Fruit fly (Drosophila melanogaster) whole organism, embryonic: ENCODE results near the gene CG15144.

Experiments used
- Ada2b ChIP-seq: fragments of 200-800 bp; sonication (Bioruptor generic); IDR thresholded peaks from 2 replicates; pipeline ENCODE4 v1.3.6; 2022; ENCODE audit warnings: missing biosample characterization, missing genetic modification characterization
- Adf1 ChIP-seq: fragments of 200-800 bp; sonication (Bioruptor generic); IDR thresholded peaks from 2 replicates; pipeline ENCODE4 v1.3.6; 2022; ENCODE audit warnings: missing biosample characterization, missing genetic modification characterization
- Atf3 ChIP-seq: fragments of 200-800 bp; sonication (Bioruptor generic); optimal IDR thresholded peaks from 3 replicates; lab custom pipeline; 2016; ENCODE audit warnings: missing biosample characterization, missing genetic modification characterization
- Bdp1 ChIP-seq: fragments of 200-800 bp; sonication (Bioruptor generic); optimal IDR thresholded peaks from 3 replicates; lab custom pipeline; 2016; ENCODE audit warnings: missing biosample characterization, missing genetic modification characterization
- Bgb ChIP-seq: fragments of 200-800 bp; sonication (Bioruptor generic); IDR thresholded peaks from 2 replicates; pipeline ENCODE4 v1.3.6; 2022; ENCODE audit warnings: missing biosample characterization, missing genetic modification characterization; ENCODE audit not compliant: partially characterized antibody
- CG10543 ChIP-seq: fragments of 200-800 bp; sonication (Bioruptor generic); optimal IDR thresholded peaks from 3 replicates; lab custom pipeline; 2017; ENCODE audit warnings: missing biosample characterization, mild to moderate bottlenecking, missing genetic modification characterization, moderate library complexity
- CG11504 ChIP-seq: fragments of 200-800 bp; sonication (Bioruptor generic); optimal IDR thresholded peaks from 3 replicates; lab custom pipeline; 2019; ENCODE audit warnings: missing biosample characterization, mild to moderate bottlenecking, missing genetic modification characterization, moderate library complexity
- CG13296 ChIP-seq: fragments of 200-800 bp; sonication (Bioruptor generic); optimal IDR thresholded peaks from 3 replicates; lab custom pipeline; 2018; ENCODE audit warnings: missing biosample characterization, mild to moderate bottlenecking, missing genetic modification characterization
- CG13894 ChIP-seq: fragments of 200-800 bp; sonication (Bioruptor generic); optimal IDR thresholded peaks from 3 replicates; lab custom pipeline; 2018; ENCODE audit warnings: missing biosample characterization, mild to moderate bottlenecking, missing genetic modification characterization, moderate library complexity
- CG18599 ChIP-seq: fragments of 200-800 bp; sonication (Bioruptor generic); optimal IDR thresholded peaks from 3 replicates; lab custom pipeline; 2017; ENCODE audit warnings: missing biosample characterization, missing genetic modification characterization, mild to moderate bottlenecking, moderate library complexity, missing genetic modification reagents
- CG18764 ChIP-seq: fragments of 200-800 bp; sonication (Bioruptor generic); optimal IDR thresholded peaks from 3 replicates; lab custom pipeline; 2016; ENCODE audit warnings: missing biosample characterization, missing genetic modification characterization
- CG4360 ChIP-seq: fragments of 200-800 bp; sonication (Bioruptor generic); IDR thresholded peaks from 2 replicates; pipeline ENCODE4 v1.3.6; 2022; ENCODE audit warnings: missing biosample characterization, missing genetic modification characterization
- CG4854 ChIP-seq: fragments of 200-800 bp; sonication (Bioruptor generic); optimal IDR thresholded peaks from 2 replicates; lab custom pipeline; 2016; ENCODE audit warnings: missing biosample characterization, missing genetic modification characterization, inconsistent platforms
- Deaf1 ChIP-seq: fragments of 200-800 bp; optimal IDR thresholded peaks from 3 replicates; lab custom pipeline; 2019; ENCODE audit warnings: missing biosample characterization, mild to moderate bottlenecking, missing genetic modification characterization, moderate library complexity
- ERR ChIP-seq: fragments of 200-800 bp; sonication (Bioruptor generic); optimal IDR thresholded peaks from 2 replicates; lab custom pipeline; 2016; ENCODE audit warnings: missing biosample characterization, missing genetic modification characterization
- Gug ChIP-seq: fragments of 200-800 bp; sonication (Bioruptor generic); IDR thresholded peaks from 4 replicates; pipeline ENCODE4 v1.3.6; 2022; ENCODE audit warnings: missing biosample characterization, missing genetic modification characterization
- H15 ChIP-seq: fragments of 200-800 bp; sonication (Bioruptor generic); IDR thresholded peaks from 3 replicates; pipeline ENCODE4 v1.3.6; 2022; ENCODE audit warnings: missing biosample characterization, missing genetic modification characterization
- Hr78 ChIP-seq, 2 experiments: fragments of 200-800 bp in 1 of 2; fragments of >200 bp in 1 of 2; sonication (Bioruptor generic) in 1 of 2; optimal IDR thresholded peaks; 2 replicates each; lab custom pipeline; 2017 to 2019; ENCODE audit warnings: missing biosample characterization in 2 of 2, missing genetic modification characterization in 2 of 2, mild to moderate bottlenecking in 1 of 2, moderate library complexity in 1 of 2
- MESR4 ChIP-seq: fragments of 200-800 bp; sonication (Bioruptor generic); optimal IDR thresholded peaks from 2 replicates; lab custom pipeline; 2018; ENCODE audit warnings: missing biosample characterization, mild to moderate bottlenecking, missing genetic modification characterization, moderate library complexity
- TFAM ChIP-seq: fragments of 200-800 bp; sonication (Bioruptor generic); optimal IDR thresholded peaks from 2 replicates; lab custom pipeline; 2017; ENCODE audit warnings: missing biosample characterization, missing genetic modification characterization, inconsistent platforms
- ab ChIP-seq: fragments of 200-800 bp; sonication (Bioruptor generic); optimal IDR thresholded peaks from 2 replicates; lab custom pipeline; 2016; ENCODE audit warnings: missing biosample characterization, missing genetic modification characterization
- abd-A ChIP-seq: fragments of 200-800 bp; sonication (Bioruptor generic); optimal IDR thresholded peaks from 3 replicates; lab custom pipeline; 2019; ENCODE audit warnings: missing biosample characterization, mild to moderate bottlenecking, missing genetic modification characterization, moderate library complexity
- ato ChIP-seq: fragments of 200-800 bp; sonication (Bioruptor generic); IDR thresholded peaks from 2 replicates; pipeline ENCODE4 v1.3.6; 2022; ENCODE audit warnings: missing biosample characterization, missing genetic modification characterization; ENCODE audit not compliant: partially characterized antibody
- bcd ChIP-seq: fragments of 200-800 bp; sonication (Bioruptor generic); optimal IDR thresholded peaks from 2 replicates; lab custom pipeline; 2017; ENCODE audit warnings: missing biosample characterization, mild to moderate bottlenecking, missing genetic modification characterization
- bsh ChIP-seq, 2 experiments: fragments of 200-800 bp; sonication (Bioruptor generic); optimal IDR thresholded peaks; 2 replicates each; lab custom pipeline; 2017 to 2018; ENCODE audit warnings: mild to moderate bottlenecking in 2 of 2, missing biosample characterization in 2 of 2, missing genetic modification characterization in 2 of 2, moderate library complexity in 1 of 2
- cg ChIP-seq: fragments of 200-800 bp; sonication (Bioruptor generic); optimal IDR thresholded peaks from 3 replicates; lab custom pipeline; 2019; ENCODE audit warnings: missing biosample characterization, mild to moderate bottlenecking, missing genetic modification characterization, moderate library complexity
- crol ChIP-seq: fragments of 200-800 bp; sonication (Bioruptor generic); IDR thresholded peaks from 2 replicates; pipeline ENCODE4 v1.3.6; 2022; ENCODE audit warnings: missing biosample characterization, missing genetic modification characterization
- inv ChIP-seq: fragments of 200-800 bp; sonication (Bioruptor generic); IDR thresholded peaks from 2 replicates; pipeline ENCODE4 v1.3.6; 2022; ENCODE audit warnings: missing biosample characterization, missing genetic modification characterization; ENCODE audit not compliant: partially characterized antibody
- ken ChIP-seq: fragments of 200-800 bp; sonication (Bioruptor generic); IDR thresholded peaks from 3 replicates; pipeline ENCODE4 v1.3.6; 2022; ENCODE audit warnings: missing biosample characterization, missing genetic modification characterization
- lilli ChIP-seq: fragments of 200-800 bp; sonication (Bioruptor generic); optimal IDR thresholded peaks from 3 replicates; lab custom pipeline; 2016; ENCODE audit warnings: missing biosample characterization, missing genetic modification characterization
- mam ChIP-seq: fragments of 200-800 bp; sonication (Bioruptor generic); optimal IDR thresholded peaks from 3 replicates; lab custom pipeline; 2016; ENCODE audit warnings: missing biosample characterization, missing genetic modification characterization
- nerfin-1 ChIP-seq: fragments of 200-800 bp; sonication (Bioruptor generic); optimal IDR thresholded peaks from 3 replicates; lab custom pipeline; 2019; ENCODE audit warnings: missing biosample characterization, mild to moderate bottlenecking, missing genetic modification characterization, moderate library complexity
- nmo ChIP-seq: fragments of 200-800 bp; sonication (Bioruptor generic); optimal IDR thresholded peaks from 2 replicates; lab custom pipeline; 2018; ENCODE audit warnings: missing biosample characterization, mild to moderate bottlenecking, missing genetic modification characterization, moderate library complexity
- phol ChIP-seq: fragments of 200-800 bp; sonication (Bioruptor generic); optimal IDR thresholded peaks from 3 replicates; lab custom pipeline; 2018; ENCODE audit warnings: missing biosample characterization, mild to moderate bottlenecking, missing genetic modification characterization, moderate library complexity
- pita ChIP-seq: fragments of 200-800 bp; sonication (Bioruptor generic); optimal IDR thresholded peaks from 2 replicates; lab custom pipeline; 2017; ENCODE audit warnings: missing biosample characterization, mild to moderate bottlenecking, missing genetic modification characterization
- pros ChIP-seq: fragments of 200-800 bp; sonication (Bioruptor generic); optimal IDR thresholded peaks from 3 replicates; lab custom pipeline; 2019; ENCODE audit warnings: missing biosample characterization, mild to moderate bottlenecking, missing genetic modification characterization, moderate library complexity
- scrt ChIP-seq: fragments of 200-800 bp; sonication (Bioruptor generic); optimal IDR thresholded peaks from 2 replicates; lab custom pipeline; 2018; ENCODE audit warnings: missing biosample characterization, mild to moderate bottlenecking, missing genetic modification characterization, moderate library complexity
- sd ChIP-seq: fragments of 200-800 bp; sonication (Bioruptor generic); optimal IDR thresholded peaks from 3 replicates; lab custom pipeline; 2018; ENCODE audit warnings: missing biosample characterization, mild to moderate bottlenecking, missing genetic modification characterization, moderate library complexity
- seq ChIP-seq: fragments of 200-800 bp; sonication (Bioruptor generic); IDR thresholded peaks from 2 replicates; pipeline ENCODE4 v1.3.6; 2022; ENCODE audit warnings: missing biosample characterization, missing genetic modification characterization
- slbo ChIP-seq: fragments of 200-800 bp; sonication (Bioruptor generic); IDR thresholded peaks from 2 replicates; pipeline ENCODE4 v1.3.6; 2022; ENCODE audit warnings: missing biosample characterization, missing genetic modification characterization
- sqz ChIP-seq: fragments of 200-800 bp; sonication (Bioruptor generic); optimal IDR thresholded peaks from 3 replicates; lab custom pipeline; 2018; ENCODE audit warnings: missing biosample characterization, mild to moderate bottlenecking, missing genetic modification characterization
- tio ChIP-seq: fragments of 200-800 bp; sonication (Bioruptor generic); optimal IDR thresholded peaks from 2 replicates; lab custom pipeline; 2017; ENCODE audit warnings: missing biosample characterization, missing genetic modification characterization, inconsistent platforms
- tup ChIP-seq: fragments of 200-800 bp; sonication (Bioruptor generic); optimal IDR thresholded peaks from 2 replicates; lab custom pipeline; 2016; ENCODE audit warnings: missing biosample characterization, mild to moderate bottlenecking, missing genetic modification characterization, moderate library complexity
- z ChIP-seq: fragments of 200-800 bp; sonication (Bioruptor generic); IDR thresholded peaks from 3 replicates; pipeline ENCODE4 v1.3.6; 2022; ENCODE audit warnings: missing biosample characterization, missing genetic modification characterization
- zfh1 ChIP-seq: fragments of 200-800 bp; sonication (Bioruptor generic); IDR thresholded peaks from 3 replicates; pipeline ENCODE4 v1.3.6; 2022; ENCODE audit warnings: missing biosample characterization, missing genetic modification characterization

CG15144 gene

dm6 chr2L:17560125-17561019, 31.4 kb upstream of the CG15144 start (continued):
- TF ChIP-seq Gug (GFP tag; lab: Robert Waterston, UW) = no peak
- peak; percentile 18 for TF ChIP-seq CG18599
- TF ChIP-seq phol = peak; percentile 62
- no peak for TF ChIP-seq MESR4 (GFP tag; lab: Kevin White, UChicago)
- TF ChIP-seq lilli (GFP tag; lab: Kevin White, UChicago) = no peak
- TF ChIP-seq tio = no peak
- no peak for TF ChIP-seq mam (GFP tag; lab: Kevin White, UChicago)
- no peak for TF ChIP-seq TFAM (GFP tag; lab: Kevin White, UChicago)
- TF ChIP-seq pita = no peak
- TF ChIP-seq bcd (GFP tag; lab: Kevin White, UChicago) = no peak
- TF ChIP-seq zfh1 (GFP tag; lab: Robert Waterston, UW) = no peak
- peak; percentile 7 for TF ChIP-seq Deaf1
- no peak for TF ChIP-seq CG4854 (GFP tag; lab: Kevin White, UChicago)
- TF ChIP-seq inv (GFP tag; lab: Robert Waterston, UW) = no peak
- TF ChIP-seq tup (GFP tag; lab: Kevin White, UChicago) = no peak
- TF ChIP-seq CG10543 = peak; percentile 50
- TF ChIP-seq CG18764 (GFP tag; lab: Kevin White, UChicago) = no peak
- TF ChIP-seq Hr78 (GFP tag; optimal IDR thresholded peaks at IDR 0.05; lab: Kevin White, UChicago) = no peak
- TF ChIP-seq ab = no peak
- no peak for TF ChIP-seq Ada2b (GFP tag; lab: Robert Waterston, UW)
- TF ChIP-seq bsh (GFP tag; optimal IDR thresholded peaks at IDR 0.05; lab: Kevin White, UChicago) = no peak
- TF ChIP-seq nmo (GFP tag; lab: Kevin White, UChicago) = no peak
- no peak for TF ChIP-seq slbo (GFP tag; lab: Robert Waterston, UW)
- TF ChIP-seq ken (GFP tag; lab: Robert Waterston, UW) = no peak
- no peak for TF ChIP-seq Atf3
- peak; percentile 20 for TF ChIP-seq sd (tag; lab: Kevin White, UChicago)
- no peak for TF ChIP-seq ERR (GFP tag; lab: Kevin White, UChicago)

- TF ChIP-seq CG13894 (tag; lab: Kevin White, UChicago) = peak; percentile 29
- peak; percentile 85 for TF ChIP-seq Adf1 (GFP tag; lab: Robert Waterston, UW)
- TF ChIP-seq ato = no peak
- TF ChIP-seq Bdp1 (GFP tag; lab: Kevin White, UChicago) = no peak
- peak; percentile 87 for TF ChIP-seq crol (GFP tag; lab: Robert Waterston, UW)
- no peak for TF ChIP-seq Bgb (GFP tag; lab: Robert Waterston, UW)
- TF ChIP-seq scrt = peak; percentile 60
- TF ChIP-seq sqz (GFP tag; lab: Kevin White, UChicago) = peak; percentile 63
- peak; percentile 69 for TF ChIP-seq CG11504 (tag; lab: Kevin White, UChicago)
- peak; percentile 28 for TF ChIP-seq cg
- no peak for TF ChIP-seq CG13296 (GFP tag; lab: Kevin White, UChicago)
- TF ChIP-seq pros (GFP tag; lab: Kevin White, UChicago) = peak; percentile 9
- TF ChIP-seq seq (GFP tag; lab: Robert Waterston, UW) = peak; percentile 24; the same call in 1 of the 2 replicates
- peak; percentile 17 for TF ChIP-seq CG18599
- 0 out of 3 replicates have a peak, but pooled peaks have one; percentile 24 for TF ChIP-seq H15 (GFP tag; lab: Robert Waterston, UW)
- TF ChIP-seq nerfin-1 (tag; lab: Kevin White, UChicago) = peak; percentile 33
- TF ChIP-seq CG4360 (GFP tag; lab: Robert Waterston, UW) = peak; percentile 77
- TF ChIP-seq abd-A (tag; lab: Kevin White, UChicago) = peak; percentile 96
- TF ChIP-seq z (GFP tag; lab: Robert Waterston, UW) = peak; percentile 77; the same call in 1 of the 3 replicates
Observed at dm6 chr2L:17559275-17559674, 30.4 kb upstream of the CG15144 start.
